Fruit fly (Drosophila melanogaster) whole organism, embryonic: ENCODE results near the gene how.
A peak's percentile ranks its signal among the peaks of the same experiment; 100 is the strongest.

Experiments
- CG10274 ChIP-seq: fragments of 200-800 bp; sonication (Bioruptor generic); optimal IDR thresholded peaks from 3 replicates; lab custom pipeline; 2017; ENCODE audit warnings: missing biosample characterization, mild to moderate bottlenecking, missing genetic modification characterization
- CG10321 ChIP-seq: fragments of 200-800 bp; sonication (Bioruptor generic); IDR thresholded peaks from 2 replicates; pipeline ENCODE4 v1.3.6; 2022; ENCODE audit warnings: missing biosample characterization, missing genetic modification characterization
- CG12744 ChIP-seq: fragments of 200-800 bp; sonication (Bioruptor generic); optimal IDR thresholded peaks from 2 replicates; lab custom pipeline; 2016; ENCODE audit warnings: missing biosample characterization, missing genetic modification characterization
- CG13287 ChIP-seq: fragments of 200-800 bp; sonication (Bioruptor generic); IDR thresholded peaks from 2 replicates; pipeline ENCODE4 v1.3.6; 2022; ENCODE audit warnings: missing biosample characterization, missing genetic modification characterization; ENCODE audit not compliant: partially characterized antibody
- CG14014 ChIP-seq: fragments of 200-800 bp; sonication (Bioruptor generic); IDR thresholded peaks from 2 replicates; pipeline ENCODE4 v1.3.6; 2022; ENCODE audit warnings: missing biosample characterization, missing genetic modification characterization
- CG14667 ChIP-seq: fragments of 200-800 bp; sonication (Bioruptor generic); IDR thresholded peaks from 2 replicates; pipeline ENCODE4 v1.3.6; 2022; ENCODE audit warnings: missing biosample characterization, missing genetic modification characterization
- CG14710 ChIP-seq: fragments of 200-800 bp; sonication (Bioruptor generic); optimal IDR thresholded peaks from 3 replicates; lab custom pipeline; 2019; ENCODE audit warnings: missing biosample characterization, mild to moderate bottlenecking, missing genetic modification characterization, moderate library complexity
- CG14965 ChIP-seq: fragments of 200-800 bp; sonication (Bioruptor generic); optimal IDR thresholded peaks from 2 replicates; lab custom pipeline; 2016; ENCODE audit warnings: missing biosample characterization, missing genetic modification characterization, borderline replicate concordance
- CG1602 ChIP-seq: fragments of 200-800 bp; sonication (Bioruptor generic); optimal IDR thresholded peaks from 3 replicates; lab custom pipeline; 2016; ENCODE audit warnings: missing biosample characterization, missing genetic modification characterization
- CG1647 ChIP-seq: fragments of 200-800 bp; sonication (Bioruptor generic); optimal IDR thresholded peaks from 3 replicates; lab custom pipeline; 2016; ENCODE audit warnings: missing biosample characterization, missing genetic modification characterization
- CG17361 ChIP-seq: fragments of 200-800 bp; sonication (Bioruptor generic); IDR thresholded peaks from 3 replicates; pipeline ENCODE4 v1.3.6; 2022; ENCODE audit warnings: missing biosample characterization, missing genetic modification characterization
- CG17802 ChIP-seq: fragments of 200-800 bp; sonication (Bioruptor generic); optimal IDR thresholded peaks from 2 replicates; lab custom pipeline; 2018; ENCODE audit warnings: missing biosample characterization, mild to moderate bottlenecking, missing genetic modification characterization, moderate library complexity
- CG17829 ChIP-seq: fragments of 200-800 bp; optimal IDR thresholded peaks from 2 replicates; lab custom pipeline; 2019; ENCODE audit warnings: missing biosample characterization, mild to moderate bottlenecking, missing genetic modification characterization, moderate library complexity
- CG33557 ChIP-seq: fragments of 200-800 bp; sonication (Bioruptor generic); optimal IDR thresholded peaks from 2 replicates; lab custom pipeline; 2019; ENCODE audit warnings: missing biosample characterization, mild to moderate bottlenecking, missing genetic modification characterization, moderate library complexity
- CG3838 ChIP-seq: fragments of 200-800 bp; sonication (Bioruptor generic); optimal IDR thresholded peaks from 3 replicates; lab custom pipeline; 2016; ENCODE audit warnings: missing biosample characterization, missing genetic modification characterization
- CG4404 ChIP-seq: fragments of 200-800 bp; sonication (Bioruptor generic); IDR thresholded peaks from 2 replicates; pipeline ENCODE4 v1.3.6; 2022; ENCODE audit warnings: missing biosample characterization, missing genetic modification characterization
- CG8290 ChIP-seq, 3 experiments: fragments of 200-800 bp; sonication (Bioruptor generic); optimal IDR thresholded peaks; 2 replicates each; lab custom pipeline; 2016 to 2019; ENCODE audit warnings: missing biosample characterization in 3 of 3, missing genetic modification characterization in 3 of 3, mild to moderate bottlenecking in 2 of 3, moderate library complexity in 1 of 3
- CG9437 ChIP-seq: fragments of 200-800 bp; sonication (Bioruptor generic); optimal IDR thresholded peaks from 2 replicates; lab custom pipeline; 2018; ENCODE audit warnings: missing biosample characterization, mild to moderate bottlenecking, missing genetic modification characterization
- CTCF ChIP-seq: fragments of 200-800 bp; sonication (Bioruptor generic); optimal IDR thresholded peaks from 2 replicates; lab custom pipeline; 2017; ENCODE audit warnings: missing biosample characterization, mild to moderate bottlenecking, missing genetic modification characterization, moderate library complexity
- Dbx ChIP-seq: fragments of 200-800 bp; sonication (Bioruptor generic); IDR thresholded peaks from 3 replicates; pipeline ENCODE4 v1.3.6; 2022; ENCODE audit warnings: missing biosample characterization, missing genetic modification characterization
- Dip3 ChIP-seq: fragments of 200-800 bp; sonication (Bioruptor generic); optimal IDR thresholded peaks from 3 replicates; lab custom pipeline; 2016; ENCODE audit warnings: missing biosample characterization, missing genetic modification characterization
- Ets65A ChIP-seq: fragments of 200-800 bp; sonication (Bioruptor generic); peaks from one replicate; lab custom pipeline; 2016; ENCODE audit warnings: missing biosample characterization, missing genetic modification characterization
- Hr39 ChIP-seq: fragments of >200 bp; optimal IDR thresholded peaks from 2 replicates; lab custom pipeline; 2017
- MESR4 ChIP-seq: fragments of 200-800 bp; sonication (Bioruptor generic); optimal IDR thresholded peaks from 2 replicates; lab custom pipeline; 2018; ENCODE audit warnings: missing biosample characterization, mild to moderate bottlenecking, missing genetic modification characterization, moderate library complexity
- Max ChIP-seq: fragments of 200-800 bp; sonication (Bioruptor generic); optimal IDR thresholded peaks from 2 replicates; lab custom pipeline; 2016; ENCODE audit warnings: missing biosample characterization, mild to moderate bottlenecking, missing genetic modification characterization
- Meics ChIP-seq: fragments of 200-800 bp; sonication (Bioruptor generic); optimal IDR thresholded peaks from 2 replicates; lab custom pipeline; 2017; ENCODE audit warnings: missing biosample characterization, mild to moderate bottlenecking, missing genetic modification characterization
- NFAT ChIP-seq: fragments of 200-800 bp; sonication (Bioruptor generic); IDR thresholded peaks from 2 replicates; pipeline ENCODE4 v1.3.6; 2022; ENCODE audit warnings: missing biosample characterization, missing genetic modification characterization
- NK7.1 ChIP-seq: fragments of 200-800 bp; sonication (Bioruptor generic); optimal IDR thresholded peaks from 3 replicates; lab custom pipeline; 2016; ENCODE audit warnings: missing biosample characterization, missing genetic modification characterization
- Sin3A ChIP-seq: fragments of >200 bp; optimal IDR thresholded peaks from 2 replicates; lab custom pipeline; 2018
- Six4 ChIP-seq: fragments of 200-800 bp; sonication (Bioruptor generic); optimal IDR thresholded peaks from 2 replicates; lab custom pipeline; 2016; ENCODE audit warnings: missing biosample characterization, missing genetic modification characterization
- Sox100B ChIP-seq: fragments of 200-800 bp; sonication (Bioruptor generic); optimal IDR thresholded peaks from 3 replicates; lab custom pipeline; 2018; ENCODE audit warnings: missing biosample characterization, mild to moderate bottlenecking, missing genetic modification characterization
- Vsx1 ChIP-seq: fragments of 200-800 bp; sonication (Bioruptor generic); optimal IDR thresholded peaks from 2 replicates; lab custom pipeline; 2017; ENCODE audit warnings: missing biosample characterization, mild to moderate bottlenecking, missing genetic modification characterization, missing genetic modification reagents
- YL-1 ChIP-seq: fragments of 200-800 bp; sonication (Bioruptor generic); optimal IDR thresholded peaks from 3 replicates; lab custom pipeline; 2017; ENCODE audit warnings: missing biosample characterization, mild to moderate bottlenecking, missing genetic modification characterization
- ap ChIP-seq: fragments of 200-800 bp; sonication (Bioruptor generic); IDR thresholded peaks from 2 replicates; pipeline ENCODE4 v1.3.6; 2022; ENCODE audit warnings: missing biosample characterization, missing genetic modification characterization
- ato ChIP-seq: fragments of 200-800 bp; sonication (Bioruptor generic); IDR thresholded peaks from 2 replicates; pipeline ENCODE4 v1.3.6; 2022; ENCODE audit warnings: missing biosample characterization, missing genetic modification characterization; ENCODE audit not compliant: partially characterized antibody
- br ChIP-seq: fragments of >200 bp; optimal IDR thresholded peaks from 2 replicates; lab custom pipeline; 2017
- caup ChIP-seq: fragments of 200-800 bp; sonication (Bioruptor generic); optimal IDR thresholded peaks from 3 replicates; lab custom pipeline; 2017; ENCODE audit warnings: missing biosample characterization, mild to moderate bottlenecking, missing genetic modification characterization, moderate library complexity; ENCODE audit not compliant: severe bottlenecking
- dysf ChIP-seq: fragments of 200-800 bp; sonication (Bioruptor generic); IDR thresholded peaks from 3 replicates; pipeline ENCODE4 v1.3.6; 2022; ENCODE audit warnings: missing biosample characterization, missing genetic modification characterization
- eve ChIP-seq, 2 experiments: fragments of >200 bp; optimal IDR thresholded peaks; 2 replicates each; lab custom pipeline; 2017; ENCODE audit warnings: missing biosample characterization in 2 of 2, missing genetic modification characterization in 2 of 2
- fu2 ChIP-seq: fragments of 200-800 bp; sonication (Bioruptor generic); optimal IDR thresholded peaks from 2 replicates; lab custom pipeline; 2016; ENCODE audit warnings: missing biosample characterization, missing genetic modification characterization
- grn ChIP-seq: fragments of 200-800 bp; sonication (Bioruptor generic); optimal IDR thresholded peaks from 3 replicates; lab custom pipeline; 2017; ENCODE audit warnings: missing biosample characterization, missing genetic modification characterization
- jing ChIP-seq: fragments of 200-800 bp; sonication (Bioruptor generic); optimal IDR thresholded peaks from 2 replicates; lab custom pipeline; 2018; ENCODE audit warnings: missing biosample characterization, mild to moderate bottlenecking, missing genetic modification characterization
- kni ChIP-seq: fragments of 200-800 bp; sonication (Bioruptor generic); optimal IDR thresholded peaks from 3 replicates; lab custom pipeline; 2017; ENCODE audit warnings: mild to moderate bottlenecking, missing biosample characterization, missing genetic modification reagents, missing genetic modification characterization
- lola ChIP-seq, 3 experiments: fragments of >200 bp in 2 of 3; fragments of 200-800 bp in 1 of 3; sonication (Bioruptor generic) in 1 of 3; optimal IDR thresholded peaks; 2 replicates each; lab custom pipeline; 2017 to 2019; ENCODE audit warnings: missing biosample characterization in 3 of 3, missing genetic modification characterization in 3 of 3, mild to moderate bottlenecking in 1 of 3, moderate library complexity in 1 of 3
- lov ChIP-seq, 2 experiments: fragments of 200-800 bp in 1 of 2; fragments of >200 bp in 1 of 2; sonication (Bioruptor generic) in 1 of 2; IDR thresholded peaks in 1 of 2; optimal IDR thresholded peaks in 1 of 2; 2 replicates in 1 of 2; 3 replicates in 1 of 2; pipeline versions ENCODE4 v1.3.6 to Lab custom; 2017 to 2022; ENCODE audit warnings: missing biosample characterization in 1 of 2, missing genetic modification characterization in 1 of 2
- nom ChIP-seq: fragments of 200-800 bp; sonication (Bioruptor generic); optimal IDR thresholded peaks from 2 replicates; lab custom pipeline; 2017; ENCODE audit warnings: missing biosample characterization, missing genetic modification characterization, mild to moderate bottlenecking, moderate library complexity, missing genetic modification reagents
- psq ChIP-seq: fragments of 200-800 bp; sonication (Bioruptor generic); optimal IDR thresholded peaks from 2 replicates; lab custom pipeline; 2017; ENCODE audit warnings: missing biosample characterization, missing genetic modification characterization
- ro ChIP-seq: fragments of 200-800 bp; sonication (Bioruptor generic); IDR thresholded peaks from 2 replicates; pipeline ENCODE4 v1.3.6; 2022; ENCODE audit warnings: missing biosample characterization, missing genetic modification characterization
- scrt ChIP-seq: fragments of 200-800 bp; sonication (Bioruptor generic); optimal IDR thresholded peaks from 2 replicates; lab custom pipeline; 2018; ENCODE audit warnings: missing biosample characterization, mild to moderate bottlenecking, missing genetic modification characterization, moderate library complexity
- sens-2 ChIP-seq: fragments of 200-800 bp; sonication (Bioruptor generic); IDR thresholded peaks from 2 replicates; pipeline ENCODE4 v1.3.6; 2022; ENCODE audit warnings: missing biosample characterization, missing genetic modification characterization
- stc ChIP-seq: fragments of 200-800 bp; sonication (Bioruptor generic); IDR thresholded peaks from 2 replicates; pipeline ENCODE4 v1.3.6; 2022; ENCODE audit warnings: missing biosample characterization, missing genetic modification characterization
- zfh2 ChIP-seq: fragments of 200-800 bp; sonication (Bioruptor generic); optimal IDR thresholded peaks from 2 replicates; lab custom pipeline; 2016; ENCODE audit warnings: missing biosample characterization, missing genetic modification characterization

how gene

dm6 chr3R:22039480-22039879 lies 2.5 kb upstream of the how start (continued):
- TF ChIP-seq CG14710 (tag; lab: Kevin White, UChicago) (peak; percentile 18), Meics (GFP tag; lab: Kevin White, UChicago) (no peak), psq (GFP tag; lab: Kevin White, UChicago) (no peak), CG10274 (GFP tag; lab: Kevin White, UChicago) (no peak), grn (GFP tag; lab: Kevin White, UChicago) (no peak), CG3838 (GFP tag; lab: Kevin White, UChicago) (no peak), Dbx (GFP tag; lab: Robert Waterston, UW) (no peak), sens-2 (GFP tag; lab: Robert Waterston, UW) (peak; percentile 38; the same call in 1 of the 2 replicates), NFAT (GFP tag; lab: Robert Waterston, UW) (0 out of 2 replicates have a peak, but pooled peaks have one; percentile 5), Max (GFP tag; lab: Kevin White, UChicago) (peak; percentile 15), CG12744 (GFP tag; lab: Kevin White, UChicago) (no peak), CG10321 (GFP tag; lab: Robert Waterston, UW) (0 out of 2 replicates have a peak, but pooled peaks have one; percentile 17), NK7.1 (GFP tag; lab: Kevin White, UChicago) (no peak), MESR4 (no peak), scrt (no peak), Sin3A (lab: Kevin White, UChicago) (no peak), lov (optimal IDR thresholded peaks at IDR 0.05; lab: Kevin White, UChicago) (no peak), lov (GFP tag; IDR thresholded peaks at IDR 0.05; lab: Robert Waterston, UW) (peak; percentile 82; the same call in 2 of the 3 replicates), ap (peak; percentile 70), CG14667 (GFP tag; lab: Robert Waterston, UW) (peak; percentile 36; the same call in 1 of the 2 replicates), Hr39 (no peak), CG9437 (GFP tag; lab: Kevin White, UChicago) (no peak), Six4 (no peak), br (lab: Kevin White, UChicago) (no peak), Sox100B (no peak), Ets65A (GFP tag; lab: Kevin White, UChicago) (peak; percentile 33), CG4404 (GFP tag; lab: Robert Waterston, UW) (peak; percentile 49), jing (GFP tag; lab: Kevin White, UChicago) (no peak), fu2 (GFP tag; lab: Kevin White, UChicago) (no peak), CG1602 (peak; percentile 20), CG17361 (GFP tag; lab: Robert Waterston, UW) (0 out of 3 replicates have a peak, but pooled peaks have one; percentile 42), CG8290 (GFP tag; optimal IDR thresholded peaks at IDR 0.05; lab: Kevin White, UChicago) (no peak), CG8290 (tag; optimal IDR thresholded peaks at IDR 0.05; lab: Kevin White, UChicago) (no peak), CG33557 (GFP tag; lab: Kevin White, UChicago) (no peak), CG17829 (peak; percentile 33), CG14965 (GFP tag; lab: Kevin White, UChicago) (no peak), CG14014 (GFP tag; lab: Robert Waterston, UW) (peak; percentile 48), zfh2 (GFP tag; lab: Kevin White, UChicago) (no peak), CG1647 (no peak), CG13287 (GFP tag; lab: Robert Waterston, UW) (no peak), Dip3 (GFP tag; lab: Kevin White, UChicago) (no peak), eve (GFP tag; optimal IDR thresholded peaks at IDR 0.05; lab: Kevin White, UChicago) (no peak), nom (GFP tag; lab: Kevin White, UChicago) (no peak), kni (GFP tag; lab: Kevin White, UChicago) (no peak), ato (GFP tag; lab: Robert Waterston, UW) (no peak), YL-1 (no peak), lola (GFP tag; optimal IDR thresholded peaks at IDR 0.05; lab: Kevin White, UChicago) (peak in 1 of 3 experiments; percentile 12), CG17802 (tag; lab: Kevin White, UChicago) (no peak), ro (GFP tag; lab: Robert Waterston, UW) (no peak), dysf (peak; percentile 55; the same call in 2 of the 3 replicates), stc (peak; percentile 82), CTCF (GFP tag; lab: Kevin White, UChicago) (no peak), caup (GFP tag; lab: Kevin White, UChicago) (no peak), Vsx1 (GFP tag; lab: Kevin White, UChicago) (no peak)
